Worm (Caenorhabditis elegans) whole organism, L3 larva: Measurements from ENCODE around the gene W06F12.2.

Experiments
- fos-1 ChIP-seq: fragments of 150-350 bp; optimal IDR thresholded peaks from 2 replicates; lab custom pipeline; 2014; ENCODE audit warnings: missing biosample characterization, missing genetic modification characterization
- unc-39 ChIP-seq: sonication (generic microtip); optimal IDR thresholded peaks from 4 replicates; lab custom pipeline; 2017; ENCODE audit warnings: missing biosample characterization, missing genetic modification characterization

DNA sequence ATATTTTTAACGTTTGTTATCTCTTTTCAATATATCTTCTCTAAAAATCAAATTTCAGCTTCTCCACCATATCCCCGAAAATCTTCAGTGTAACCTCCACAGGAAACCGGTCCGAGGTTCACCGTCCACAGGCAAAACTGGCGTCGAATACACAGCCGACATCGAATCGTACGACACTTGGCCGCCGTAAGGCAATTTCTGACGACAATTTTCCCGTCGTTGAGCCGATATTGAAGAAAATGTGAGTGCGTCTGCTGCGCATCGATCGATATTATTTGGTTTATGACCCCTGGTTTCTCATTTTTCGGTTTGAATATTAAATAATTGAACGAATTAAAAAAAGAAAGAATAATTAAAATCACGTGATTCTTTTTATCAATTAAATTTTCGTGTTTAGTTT lies 44.3 kb downstream of the W06F12.2 start, which contains the start of gene cul-2:
- TF ChIP-seq unc-39 (tag; lab: Kevin White, UChicago) (no peak), fos-1 (tag; lab: Kevin White, UChicago) (no peak)
